Fruit fly (Drosophila melanogaster) whole organism, embryonic: ENCODE results near the gene BtbVII.

Source experiments
- BEAF-32 ChIP-seq: fragments of 200-800 bp; sonication (Bioruptor generic); optimal IDR thresholded peaks from 3 replicates; lab custom pipeline; 2017; ENCODE audit warnings: missing biosample characterization, missing genetic modification characterization, mild to moderate bottlenecking, moderate library complexity, missing genetic modification reagents
- CG1024 ChIP-seq: fragments of 200-800 bp; sonication (Bioruptor generic); IDR thresholded peaks from 2 replicates; pipeline ENCODE4 v1.3.6; 2022; ENCODE audit warnings: missing biosample characterization, missing genetic modification characterization
- CG10654 ChIP-seq: fragments of 200-800 bp; sonication (Bioruptor generic); optimal IDR thresholded peaks from 2 replicates; lab custom pipeline; 2016; ENCODE audit warnings: missing biosample characterization, missing genetic modification characterization
- CG11247 ChIP-seq: fragments of 200-800 bp; sonication (Bioruptor generic); IDR thresholded peaks from 2 replicates; pipeline ENCODE4 v1.3.6; 2022; ENCODE audit warnings: missing biosample characterization, missing genetic modification characterization
- CG12236 ChIP-seq: fragments of 200-800 bp; sonication (Bioruptor generic); optimal IDR thresholded peaks from 2 replicates; lab custom pipeline; 2016; ENCODE audit warnings: missing biosample characterization, missing genetic modification characterization
- CG12769 ChIP-seq: fragments of 200-800 bp; sonication (Bioruptor generic); optimal IDR thresholded peaks from 2 replicates; lab custom pipeline; 2019; ENCODE audit warnings: missing biosample characterization, mild to moderate bottlenecking, missing genetic modification characterization, moderate library complexity
- CG13894 ChIP-seq: fragments of 200-800 bp; sonication (Bioruptor generic); optimal IDR thresholded peaks from 3 replicates; lab custom pipeline; 2018; ENCODE audit warnings: missing biosample characterization, mild to moderate bottlenecking, missing genetic modification characterization, moderate library complexity
- CG15269 ChIP-seq: fragments of 200-800 bp; sonication (Bioruptor generic); optimal IDR thresholded peaks from 2 replicates; lab custom pipeline; 2018; ENCODE audit warnings: missing biosample characterization, mild to moderate bottlenecking, missing genetic modification characterization, moderate library complexity
- CG15601 ChIP-seq: fragments of 200-800 bp; sonication (Bioruptor generic); optimal IDR thresholded peaks from 3 replicates; lab custom pipeline; 2019; ENCODE audit warnings: missing biosample characterization, mild to moderate bottlenecking, missing genetic modification characterization, moderate library complexity
- CG1647 ChIP-seq: fragments of 200-800 bp; sonication (Bioruptor generic); optimal IDR thresholded peaks from 3 replicates; lab custom pipeline; 2016; ENCODE audit warnings: missing biosample characterization, missing genetic modification characterization
- CG16779 ChIP-seq: fragments of 200-800 bp; sonication (Bioruptor generic); IDR thresholded peaks from 2 replicates; pipeline ENCODE4 v1.3.6; 2022; ENCODE audit warnings: missing biosample characterization, missing genetic modification characterization
- CG17385 ChIP-seq: fragments of 200-800 bp; sonication (Bioruptor generic); optimal IDR thresholded peaks from 3 replicates; lab custom pipeline; 2018; ENCODE audit warnings: missing biosample characterization, mild to moderate bottlenecking, missing genetic modification characterization
- CG17829 ChIP-seq: fragments of 200-800 bp; optimal IDR thresholded peaks from 2 replicates; lab custom pipeline; 2019; ENCODE audit warnings: missing biosample characterization, mild to moderate bottlenecking, missing genetic modification characterization, moderate library complexity
- CG18476 ChIP-seq: fragments of 200-800 bp; sonication (Bioruptor generic); optimal IDR thresholded peaks from 2 replicates; lab custom pipeline; 2016; ENCODE audit warnings: missing biosample characterization, mild to moderate bottlenecking, missing genetic modification characterization
- CG2129 ChIP-seq: fragments of 200-800 bp; sonication (Bioruptor generic); IDR thresholded peaks from 2 replicates; pipeline ENCODE4 v1.3.6; 2022; ENCODE audit warnings: missing biosample characterization, missing genetic modification characterization; ENCODE audit not compliant: partially characterized antibody
- CG2202 ChIP-seq: fragments of 200-800 bp; sonication (Bioruptor generic); optimal IDR thresholded peaks from 2 replicates; lab custom pipeline; 2018; ENCODE audit warnings: missing biosample characterization, mild to moderate bottlenecking, missing genetic modification characterization
- CG2678 ChIP-seq: fragments of 200-800 bp; sonication (Bioruptor generic); optimal IDR thresholded peaks from 3 replicates; lab custom pipeline; 2019; ENCODE audit warnings: missing biosample characterization, mild to moderate bottlenecking, missing genetic modification characterization, moderate library complexity
- CG32532 ChIP-seq: fragments of 200-800 bp; sonication (Bioruptor generic); IDR thresholded peaks from 2 replicates; pipeline ENCODE4 v1.3.6; 2022; ENCODE audit warnings: missing biosample characterization, missing genetic modification characterization
- CG3995 ChIP-seq: fragments of 200-800 bp; sonication (Bioruptor generic); optimal IDR thresholded peaks from 3 replicates; lab custom pipeline; 2016; ENCODE audit warnings: missing biosample characterization, missing genetic modification characterization
- CG4617 ChIP-seq: fragments of 200-800 bp; sonication (Bioruptor generic); optimal IDR thresholded peaks from 3 replicates; lab custom pipeline; 2016; ENCODE audit warnings: missing biosample characterization, missing genetic modification characterization, borderline replicate concordance
- CG4707 ChIP-seq: fragments of 200-800 bp; sonication (Bioruptor generic); optimal IDR thresholded peaks from 2 replicates; lab custom pipeline; 2018; ENCODE audit warnings: missing biosample characterization, mild to moderate bottlenecking, missing genetic modification characterization, moderate library complexity
- CG4730 ChIP-seq: fragments of 200-800 bp; sonication (Bioruptor generic); IDR thresholded peaks from 2 replicates; pipeline ENCODE4 v1.3.6; 2022; ENCODE audit warnings: missing biosample characterization, missing genetic modification characterization
- CG6813 ChIP-seq: fragments of 200-800 bp; sonication (Bioruptor generic); optimal IDR thresholded peaks from 2 replicates; lab custom pipeline; 2017; ENCODE audit warnings: missing biosample characterization, missing genetic modification characterization, mild to moderate bottlenecking, moderate library complexity, missing genetic modification reagents
- CG7357 ChIP-seq: fragments of 200-800 bp; sonication (Bioruptor generic); IDR thresholded peaks from 3 replicates; pipeline ENCODE4 v1.3.6; 2022; ENCODE audit warnings: missing biosample characterization, missing genetic modification characterization
- CG7963 ChIP-seq: fragments of 200-800 bp; sonication (Bioruptor generic); IDR thresholded peaks from 3 replicates; pipeline ENCODE4 v1.3.6; 2022; ENCODE audit warnings: missing biosample characterization, missing genetic modification characterization; ENCODE audit not compliant: partially characterized antibody
- CTCF ChIP-seq: fragments of 200-800 bp; sonication (Bioruptor generic); optimal IDR thresholded peaks from 2 replicates; lab custom pipeline; 2017; ENCODE audit warnings: missing biosample characterization, mild to moderate bottlenecking, missing genetic modification characterization, moderate library complexity
- Dbx ChIP-seq: fragments of 200-800 bp; sonication (Bioruptor generic); IDR thresholded peaks from 3 replicates; pipeline ENCODE4 v1.3.6; 2022; ENCODE audit warnings: missing biosample characterization, missing genetic modification characterization
- Ets97D ChIP-seq: fragments of 200-800 bp; sonication (Bioruptor generic); optimal IDR thresholded peaks from 3 replicates; lab custom pipeline; 2016; ENCODE audit warnings: missing biosample characterization, missing genetic modification characterization
- Gsc ChIP-seq: fragments of 200-800 bp; sonication (Bioruptor generic); IDR thresholded peaks from 2 replicates; pipeline ENCODE4 v1.3.6; 2022; ENCODE audit warnings: missing biosample characterization, missing genetic modification characterization
- HHEX ChIP-seq: fragments of 200-800 bp; sonication (Bioruptor generic); optimal IDR thresholded peaks from 3 replicates; lab custom pipeline; 2017; ENCODE audit warnings: missing biosample characterization, mild to moderate bottlenecking, missing genetic modification characterization, missing genetic modification reagents
- HLHmδ ChIP-seq: fragments of 200-800 bp; sonication (Bioruptor generic); optimal IDR thresholded peaks from 2 replicates; lab custom pipeline; 2018; ENCODE audit warnings: missing biosample characterization, mild to moderate bottlenecking, missing genetic modification characterization, moderate library complexity
- Hr3 ChIP-seq: fragments of 200-800 bp; sonication (Bioruptor generic); optimal IDR thresholded peaks from 3 replicates; lab custom pipeline; 2016; ENCODE audit warnings: missing biosample characterization, missing genetic modification characterization
- Mrtf ChIP-seq: fragments of 200-800 bp; sonication (Bioruptor generic); IDR thresholded peaks from 3 replicates; pipeline ENCODE4 v1.3.6; 2022; ENCODE audit warnings: missing biosample characterization, missing genetic modification characterization
- Myb ChIP-seq: fragments of 200-800 bp; sonication (Bioruptor generic); optimal IDR thresholded peaks from 2 replicates; lab custom pipeline; 2016; ENCODE audit warnings: missing biosample characterization, missing genetic modification characterization
- NfI ChIP-seq: fragments of 200-800 bp; sonication (Bioruptor generic); optimal IDR thresholded peaks from 3 replicates; lab custom pipeline; 2018; ENCODE audit warnings: missing biosample characterization, mild to moderate bottlenecking, missing genetic modification characterization, moderate library complexity
- Trl ChIP-seq, 3 experiments: fragments of >200 bp in 2 of 3; fragments of 200-800 bp in 1 of 3; sonication (Bioruptor generic) in 1 of 3; optimal IDR thresholded peaks; 2 replicates in 1 of 3; 3 replicates in 2 of 3; lab custom pipeline; 2016 to 2017; ENCODE audit warnings: missing biosample characterization in 1 of 3, missing genetic modification characterization in 1 of 3
- ab ChIP-seq: fragments of 200-800 bp; sonication (Bioruptor generic); optimal IDR thresholded peaks from 2 replicates; lab custom pipeline; 2016; ENCODE audit warnings: missing biosample characterization, missing genetic modification characterization
- ci ChIP-seq: fragments of 200-800 bp; sonication (Bioruptor generic); IDR thresholded peaks from 3 replicates; pipeline ENCODE4 v1.3.6; 2022; ENCODE audit warnings: missing biosample characterization, missing genetic modification characterization
- dmrt99B ChIP-seq: fragments of 200-800 bp; sonication (Bioruptor generic); optimal IDR thresholded peaks from 2 replicates; lab custom pipeline; 2018; ENCODE audit warnings: missing biosample characterization, mild to moderate bottlenecking, missing genetic modification characterization, moderate library complexity
- ham ChIP-seq: fragments of 200-800 bp; sonication (Bioruptor generic); IDR thresholded peaks from 2 replicates; pipeline ENCODE4 v1.3.6; 2022; ENCODE audit warnings: missing biosample characterization, missing genetic modification characterization
- hbn ChIP-seq: fragments of 200-800 bp; sonication (Bioruptor generic); IDR thresholded peaks from 2 replicates; pipeline ENCODE4 v1.3.6; 2022; ENCODE audit warnings: missing biosample characterization, missing genetic modification characterization; ENCODE audit not compliant: partially characterized antibody
- lola ChIP-seq, 3 experiments: fragments of >200 bp in 2 of 3; fragments of 200-800 bp in 1 of 3; sonication (Bioruptor generic) in 1 of 3; optimal IDR thresholded peaks; 2 replicates each; lab custom pipeline; 2017 to 2019; ENCODE audit warnings: missing biosample characterization in 3 of 3, missing genetic modification characterization in 3 of 3, mild to moderate bottlenecking in 1 of 3, moderate library complexity in 1 of 3
- scrt ChIP-seq: fragments of 200-800 bp; sonication (Bioruptor generic); optimal IDR thresholded peaks from 2 replicates; lab custom pipeline; 2018; ENCODE audit warnings: missing biosample characterization, mild to moderate bottlenecking, missing genetic modification characterization, moderate library complexity
- sens ChIP-seq: fragments of 200-800 bp; sonication (Bioruptor generic); peaks from one replicate; lab custom pipeline; 2016; ENCODE audit warnings: missing biosample characterization, missing genetic modification characterization
- sima ChIP-seq: fragments of 200-800 bp; sonication (Bioruptor generic); optimal IDR thresholded peaks from 2 replicates; lab custom pipeline; 2016; ENCODE audit warnings: missing biosample characterization, missing genetic modification characterization
- tll ChIP-seq, 2 experiments: fragments of 200-800 bp in 1 of 2; fragments of >200 bp in 1 of 2; sonication (Bioruptor generic) in 1 of 2; optimal IDR thresholded peaks; 2 replicates each; lab custom pipeline; 2017 to 2019; ENCODE audit warnings: missing biosample characterization in 2 of 2, missing genetic modification characterization in 2 of 2, mild to moderate bottlenecking in 1 of 2, moderate library complexity in 1 of 2
- tna ChIP-seq: fragments of 200-800 bp; sonication (Bioruptor generic); IDR thresholded peaks from 2 replicates; pipeline ENCODE4 v1.3.6; 2022; ENCODE audit warnings: missing biosample characterization, missing genetic modification characterization; ENCODE audit not compliant: partially characterized antibody
- trem ChIP-seq: fragments of 200-800 bp; optimal IDR thresholded peaks from 3 replicates; lab custom pipeline; 2019; ENCODE audit warnings: missing biosample characterization, mild to moderate bottlenecking, missing genetic modification characterization, moderate library complexity
- vnd ChIP-seq: fragments of 200-800 bp; sonication (Bioruptor generic); IDR thresholded peaks from 3 replicates; pipeline ENCODE4 v1.3.6; 2022; ENCODE audit warnings: missing biosample characterization, missing genetic modification characterization; ENCODE audit not compliant: partially characterized antibody
- wek ChIP-seq: fragments of 200-800 bp; sonication (Bioruptor generic); optimal IDR thresholded peaks from 3 replicates; lab custom pipeline; 2018; ENCODE audit warnings: missing biosample characterization, mild to moderate bottlenecking, missing genetic modification characterization, moderate library complexity

Gene BtbVII

dm6 chr3L:3134064-3134545, 14.3 kb upstream of the BtbVII start (continued):
- TF ChIP-seq scrt (peak; percentile 38), Hr3 (GFP tag; lab: Kevin White, UChicago) (no peak), CG1647 (GFP tag; lab: Kevin White, UChicago) (no peak), tna (GFP tag; lab: Robert Waterston, UW) (no peak), ci (GFP tag; lab: Robert Waterston, UW) (no peak; the same call in 2 of the 3 replicates), dmrt99B (tag; lab: Kevin White, UChicago) (peak; percentile 8), NfI (GFP tag; lab: Kevin White, UChicago) (no peak), CG12769 (tag; lab: Kevin White, UChicago) (no peak), CG18476 (GFP tag; lab: Kevin White, UChicago) (no peak), CG6813 (peak; percentile 46), CG4707 (no peak), CG32532 (peak; percentile 43), HLHmδ (no peak), lola (GFP tag; optimal IDR thresholded peaks at IDR 0.05; lab: Kevin White, UChicago) (no peak), HHEX (no peak), CG13894 (tag; lab: Kevin White, UChicago) (no peak), ham (GFP tag; lab: Robert Waterston, UW) (no peak), vnd (GFP tag; lab: Robert Waterston, UW) (no peak), CG11247 (GFP tag; lab: Robert Waterston, UW) (no peak), CG1024 (GFP tag; lab: Robert Waterston, UW) (no peak), CG15601 (tag; lab: Kevin White, UChicago) (no peak), CG2129 (GFP tag; lab: Robert Waterston, UW) (no peak), CG2678 (tag; lab: Kevin White, UChicago) (peak; percentile 58), sens (no peak), Ets97D (GFP tag; lab: Kevin White, UChicago) (no peak), CG12236 (GFP tag; lab: Kevin White, UChicago) (no peak), sima (GFP tag; lab: Kevin White, UChicago) (no peak), CG10654 (GFP tag; lab: Kevin White, UChicago) (no peak), Gsc (GFP tag; lab: Robert Waterston, UW) (no peak), Trl (optimal IDR thresholded peaks at IDR 0.05; lab: Kevin White, UChicago) (peak; percentile 49 to 69), Trl (GFP tag; optimal IDR thresholded peaks at IDR 0.05; lab: Kevin White, UChicago) (no peak), Dbx (GFP tag; lab: Robert Waterston, UW) (peak; percentile 50; the same call in 1 of the 3 replicates), CG16779 (no peak), ab (GFP tag; lab: Kevin White, UChicago) (no peak), BEAF-32 (GFP tag; lab: Kevin White, UChicago) (no peak), Mrtf (no peak), wek (GFP tag; lab: Kevin White, UChicago) (no peak), CG3995 (GFP tag; lab: Kevin White, UChicago) (no peak), CG15269 (tag; lab: Kevin White, UChicago) (peak; percentile 63), trem (no peak), Myb (GFP tag; lab: Kevin White, UChicago) (no peak), CG17385 (GFP tag; lab: Kevin White, UChicago) (peak; percentile 39), CG7963 (no peak), tll (GFP tag; optimal IDR thresholded peaks at IDR 0.05; lab: Kevin White, UChicago) (no peak), CG17829 (tag; lab: Kevin White, UChicago) (no peak), CG2202 (tag; lab: Kevin White, UChicago) (no peak), CG7357 (GFP tag; lab: Robert Waterston, UW) (no peak), CTCF (GFP tag; lab: Kevin White, UChicago) (no peak), hbn (GFP tag; lab: Robert Waterston, UW) (no peak), CG4730 (GFP tag; lab: Robert Waterston, UW) (no peak), CG4617 (no peak)
